Fruit fly (Drosophila melanogaster): ENCODE measurements around the gene GABA-B-R1.
A peak's percentile ranks its signal among the peaks of the same experiment; 100 is the strongest.

GABA-B-R1 gene

DNA sequence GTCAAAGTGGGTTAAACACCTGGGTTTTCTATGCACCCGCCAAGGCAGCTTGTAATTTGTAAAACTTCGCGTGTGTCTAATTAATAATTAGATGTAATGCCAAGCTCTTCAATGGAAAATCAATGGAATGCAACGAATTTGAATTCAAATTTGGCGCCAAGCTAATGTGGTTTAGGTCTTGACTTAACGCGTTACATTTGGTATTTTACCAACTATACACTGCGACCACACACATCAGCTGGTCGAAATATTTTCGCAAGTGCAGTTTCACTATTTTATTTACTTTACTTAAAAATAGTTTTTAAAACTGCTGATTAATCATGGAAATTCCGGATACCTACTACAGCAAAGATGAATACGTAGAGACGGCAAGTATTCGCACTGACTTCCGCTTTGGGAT is 10.6 kb upstream of the GABA-B-R1 start, which contains the start of gene DCTN5-p25 (continued):
- TF ChIP-seq CG1647 (GFP tag; optimal IDR thresholded peaks at IDR 0.05) (no peak), caup (GFP tag; optimal IDR thresholded peaks at IDR 0.05; ENCODE audit: severe bottlenecking) (no peak), Hand (GFP tag; optimal IDR thresholded peaks at IDR 0.05) (no peak), Nf-YA (GFP tag; IDR thresholded peaks at IDR 0.05) (no peak), lab (GFP tag; optimal IDR thresholded peaks at IDR 0.05) (no peak), pb (GFP tag; optimal IDR thresholded peaks at IDR 0.05) (no peak), zen2 (GFP tag; IDR thresholded peaks at IDR 0.05; ENCODE audit: partially characterized antibody) (no peak), CG11695 (GFP tag; IDR thresholded peaks at IDR 0.05) (no peak), tx (GFP tag; optimal IDR thresholded peaks at IDR 0.05) (no peak), CG13775 (GFP tag; optimal IDR thresholded peaks at IDR 0.05) (no peak), ATbp (GFP tag; optimal IDR thresholded peaks at IDR 0.05) (no peak), CG9797 (GFP tag; optimal IDR thresholded peaks at IDR 0.05) (peak; percentile 80), CG11085 (GFP tag; IDR thresholded peaks at IDR 0.05) (no peak), CG8359 (GFP tag; optimal IDR thresholded peaks at IDR 0.05; ENCODE audit: borderline replicate concordance) (no peak), CG2202 (tag; optimal IDR thresholded peaks at IDR 0.05) (no peak), CG33557 (GFP tag; optimal IDR thresholded peaks at IDR 0.05) (no peak), stwl (tag; optimal IDR thresholded peaks at IDR 0.05) (peak; percentile 38), sisA (GFP tag; IDR thresholded peaks at IDR 0.05) (no peak), Oaz (GFP tag; IDR thresholded peaks at IDR 0.05) (no peak), CG3065 (GFP tag; optimal IDR thresholded peaks at IDR 0.05) (no peak), dmrt11E (tag; optimal IDR thresholded peaks at IDR 0.05) (no peak), CG11723 (GFP tag; optimal IDR thresholded peaks at IDR 0.05) (no peak), Taf1 (GFP tag; IDR thresholded peaks at IDR 0.05) (no peak), CG32767 (GFP tag; IDR thresholded peaks at IDR 0.05) (no peak), crp (GFP tag; optimal IDR thresholded peaks at IDR 0.05) (peak; percentile 53 to 95), Camta (GFP tag; optimal IDR thresholded peaks at IDR 0.05) (no peak), CG12744 (GFP tag; optimal IDR thresholded peaks at IDR 0.05) (no peak), CG13894 (tag; optimal IDR thresholded peaks at IDR 0.05) (no peak), YL-1 (GFP tag; optimal IDR thresholded peaks at IDR 0.05) (peak; percentile 4), CG11560 (tag; IDR thresholded peaks at IDR 0.05) (no peak), CG34224 (GFP tag; IDR thresholded peaks at IDR 0.05; ENCODE audit: partially characterized antibody) (0 out of 3 replicates have a peak, but pooled peaks have one; percentile 46), CG4328 (GFP tag; optimal IDR thresholded peaks at IDR 0.05) (no peak), tap (tag; optimal IDR thresholded peaks at IDR 0.05) (no peak), CG13287 (GFP tag; IDR thresholded peaks at IDR 0.05; ENCODE audit: partially characterized antibody) (peak; percentile 41; the same call in 1 of the 2 replicates), Hr78 (GFP tag; optimal IDR thresholded peaks at IDR 0.05) (no peak), CG17912 (GFP tag; optimal IDR thresholded peaks at IDR 0.05) (no peak), odd (GFP tag; optimal IDR thresholded peaks at IDR 0.05) (no peak), Sin3A (optimal IDR thresholded peaks at IDR 0.05) (peak; percentile 46), Ets97D (GFP tag; optimal IDR thresholded peaks at IDR 0.05) (no peak), H15 (GFP tag; IDR thresholded peaks at IDR 0.05) (no peak), jing (GFP tag; optimal IDR thresholded peaks at IDR 0.05) (no peak), CG17568 (GFP tag; optimal IDR thresholded peaks at IDR 0.05) (no peak), CG17361 (GFP tag; IDR thresholded peaks at IDR 0.05) (no peak), Jarid2 (GFP tag; optimal IDR thresholded peaks at IDR 0.05) (no peak), pita (GFP tag; optimal IDR thresholded peaks at IDR 0.05) (peak; percentile 46), CG10274 (GFP tag; optimal IDR thresholded peaks at IDR 0.05) (no peak), hbn (GFP tag; IDR thresholded peaks at IDR 0.05; ENCODE audit: partially characterized antibody) (no peak), Asciz (GFP tag; optimal IDR thresholded peaks at IDR 0.05) (no peak), Doc3 (GFP tag; IDR thresholded peaks at IDR 0.05; ENCODE audit: partially characterized antibody) (no peak), CG8478 (optimal IDR thresholded peaks at IDR 0.05) (no peak), CG13123 (GFP tag; optimal IDR thresholded peaks at IDR 0.05) (no peak)
